Fruit fly (Drosophila melanogaster): Measurements from ENCODE around the gene CG15365.

The CG15365 gene

DNA sequence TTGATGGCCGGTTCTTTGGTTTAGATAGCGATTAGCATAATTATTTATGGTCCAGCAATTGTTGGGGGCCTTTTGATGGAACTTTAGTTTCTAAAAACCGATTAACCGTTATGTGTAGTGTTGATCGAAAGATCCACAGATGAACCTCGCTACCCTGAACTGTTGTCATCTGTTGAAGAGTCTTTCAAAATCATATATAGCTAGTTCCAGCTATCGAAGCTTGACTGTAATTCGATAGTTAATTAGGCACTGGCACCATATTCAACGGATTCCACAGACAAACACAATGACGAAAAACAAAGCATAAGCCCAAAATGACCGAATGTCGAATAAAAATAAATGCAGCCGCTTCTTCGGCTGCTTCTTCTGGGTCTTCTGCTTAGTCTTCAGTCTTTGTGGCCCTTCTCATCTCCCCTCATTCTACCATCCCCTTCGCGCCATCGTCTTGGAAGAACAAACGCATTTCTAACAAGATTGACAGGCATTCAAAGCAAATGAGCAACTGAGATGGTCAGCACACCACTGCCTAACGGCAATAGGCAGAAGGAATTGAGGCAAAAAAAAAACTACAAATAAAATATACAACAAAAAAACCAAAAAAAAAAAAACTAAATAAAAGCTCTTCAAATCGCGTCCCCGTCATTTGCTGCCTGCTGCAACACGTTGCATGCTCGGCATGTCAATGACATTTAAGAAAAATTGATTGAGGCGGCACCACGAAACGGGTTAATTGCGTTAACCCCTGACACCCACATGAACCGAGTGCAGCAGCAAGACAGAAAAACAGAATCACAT lies 23.9 kb downstream of the CG15365 start:
- TF ChIP-seq psq (optimal IDR thresholded peaks at IDR 0.05) = no peak
- no peak for TF ChIP-seq h (optimal IDR thresholded peaks at IDR 0.05)
- no peak for TF ChIP-seq Sin3A (optimal IDR thresholded peaks at IDR 0.05)
- no peak for TF ChIP-seq insv (optimal IDR thresholded peaks at IDR 0.05)
- TF ChIP-seq ttk (optimal IDR thresholded peaks at IDR 0.05) = no peak
- TF ChIP-seq Myc (optimal IDR thresholded peaks at IDR 0.05) = no peak

DNA sequence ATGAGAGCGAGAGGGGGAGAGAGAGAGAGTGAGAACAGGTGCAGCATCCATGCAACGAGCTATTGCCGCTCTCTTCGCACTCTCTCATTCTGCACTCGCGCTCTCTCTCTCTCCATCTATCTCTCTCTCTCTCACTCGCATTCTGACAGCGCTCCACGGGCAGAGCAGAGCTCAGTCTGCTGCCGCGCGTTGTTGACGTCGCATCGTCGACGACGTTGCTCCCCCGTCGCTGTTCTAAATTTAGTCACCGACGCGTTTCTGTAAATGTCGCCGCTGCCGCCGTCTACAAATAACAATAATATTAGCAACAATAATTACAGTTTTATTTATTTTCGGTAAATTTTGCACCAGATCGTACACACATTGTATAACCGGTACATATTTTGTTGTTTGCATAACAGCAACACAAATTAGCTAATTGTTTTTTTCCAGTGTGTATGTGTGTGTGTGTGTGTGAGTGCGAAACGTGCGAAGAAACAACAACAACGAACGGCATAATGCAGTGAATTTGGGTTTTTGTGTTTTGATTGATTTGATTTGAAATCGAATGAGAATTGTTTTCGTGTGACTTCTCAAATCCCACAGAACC lies 25.2 kb downstream of the CG15365 start:
- no peak for TF ChIP-seq Myc (optimal IDR thresholded peaks at IDR 0.05)
- TF ChIP-seq psq (optimal IDR thresholded peaks at IDR 0.05) = no peak
- no peak for TF ChIP-seq Sin3A (optimal IDR thresholded peaks at IDR 0.05)
- no peak for TF ChIP-seq ttk (optimal IDR thresholded peaks at IDR 0.05)
- no peak for TF ChIP-seq insv (optimal IDR thresholded peaks at IDR 0.05)
- TF ChIP-seq h (optimal IDR thresholded peaks at IDR 0.05) = no peak

DNA sequence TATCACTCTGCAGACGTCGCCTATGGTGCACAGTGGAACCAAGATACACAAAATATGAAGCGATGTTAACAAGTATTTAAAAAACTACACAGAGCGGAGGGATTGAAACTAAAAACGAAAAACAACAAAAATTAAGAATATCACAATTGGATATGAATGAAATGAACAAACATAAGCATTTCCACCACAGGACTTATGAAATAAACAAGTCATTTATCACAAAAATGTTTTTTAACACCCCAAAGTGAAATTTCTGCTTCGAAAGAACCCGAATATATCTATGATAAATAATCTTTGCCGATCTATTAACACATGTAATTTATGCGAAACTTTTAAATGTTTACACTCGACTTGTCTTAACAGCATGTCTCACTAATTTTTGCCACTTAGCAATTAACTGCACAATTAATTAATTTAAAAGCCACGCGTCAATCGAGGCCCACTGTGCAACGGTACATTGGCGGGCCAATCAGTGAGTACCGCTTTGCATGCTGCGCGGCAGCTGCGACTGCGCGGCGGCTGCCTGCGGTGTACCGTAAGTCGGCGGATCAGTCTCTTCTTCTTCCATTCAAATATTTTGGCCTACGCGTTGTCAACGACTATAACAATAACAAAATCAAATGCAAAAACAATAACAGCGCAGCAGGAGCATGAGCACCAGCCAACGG lies 25.9 kb downstream of the CG15365 start:
- TF ChIP-seq h (optimal IDR thresholded peaks at IDR 0.05) (no peak), psq (optimal IDR thresholded peaks at IDR 0.05) (no peak), Sin3A (optimal IDR thresholded peaks at IDR 0.05) (no peak), Myc (optimal IDR thresholded peaks at IDR 0.05) (no peak), ttk (optimal IDR thresholded peaks at IDR 0.05) (no peak), insv (optimal IDR thresholded peaks at IDR 0.05) (no peak)

DNA sequence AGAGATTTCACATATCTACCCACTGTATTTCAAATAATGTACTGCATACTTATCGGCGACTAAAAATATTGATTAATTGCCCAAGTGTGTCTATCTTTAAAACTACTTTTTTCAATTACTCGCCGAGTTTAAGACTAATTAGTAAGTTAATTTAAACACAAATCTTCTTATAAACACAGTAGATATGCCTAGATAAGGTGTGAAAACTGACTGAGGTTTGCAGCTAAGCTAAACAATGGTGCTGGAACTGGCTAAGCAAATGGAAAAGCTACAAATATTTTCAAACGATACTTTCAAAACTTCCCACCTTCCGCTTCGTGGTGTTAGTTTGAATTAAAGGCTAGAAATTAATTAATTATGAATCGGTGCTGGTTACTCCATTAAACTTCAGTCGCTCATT lies 26.9 kb downstream of the CG15365 start:
- TF ChIP-seq ttk (optimal IDR thresholded peaks at IDR 0.05) (no peak), Myc (optimal IDR thresholded peaks at IDR 0.05) (no peak), psq (optimal IDR thresholded peaks at IDR 0.05) (no peak), insv (optimal IDR thresholded peaks at IDR 0.05) (no peak), h (optimal IDR thresholded peaks at IDR 0.05) (no peak), Sin3A (optimal IDR thresholded peaks at IDR 0.05) (no peak)

DNA sequence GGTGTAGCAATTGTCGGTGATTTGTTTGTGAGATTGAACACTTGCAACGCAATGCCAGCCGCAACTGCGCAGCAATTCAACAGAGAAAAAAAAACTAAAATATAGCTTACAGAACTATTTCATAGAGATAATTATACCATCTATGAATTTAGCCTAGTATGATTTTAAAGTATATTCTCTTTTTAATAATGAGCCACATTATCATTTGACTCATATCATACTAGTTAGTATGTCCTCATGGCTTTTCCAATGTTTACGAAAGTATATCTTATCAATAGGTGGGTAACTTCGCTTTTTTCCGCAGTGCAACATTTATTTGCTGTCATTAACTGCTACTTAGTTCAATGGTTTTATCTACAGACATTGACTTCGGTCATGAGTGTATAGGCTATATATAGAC lies 29.0 kb downstream of the CG15365 start:
- TF ChIP-seq ttk (optimal IDR thresholded peaks at IDR 0.05) (no peak), Sin3A (optimal IDR thresholded peaks at IDR 0.05) (no peak), psq (optimal IDR thresholded peaks at IDR 0.05) (no peak), insv (optimal IDR thresholded peaks at IDR 0.05) (no peak), h (optimal IDR thresholded peaks at IDR 0.05) (no peak), Myc (optimal IDR thresholded peaks at IDR 0.05) (no peak)

DNA sequence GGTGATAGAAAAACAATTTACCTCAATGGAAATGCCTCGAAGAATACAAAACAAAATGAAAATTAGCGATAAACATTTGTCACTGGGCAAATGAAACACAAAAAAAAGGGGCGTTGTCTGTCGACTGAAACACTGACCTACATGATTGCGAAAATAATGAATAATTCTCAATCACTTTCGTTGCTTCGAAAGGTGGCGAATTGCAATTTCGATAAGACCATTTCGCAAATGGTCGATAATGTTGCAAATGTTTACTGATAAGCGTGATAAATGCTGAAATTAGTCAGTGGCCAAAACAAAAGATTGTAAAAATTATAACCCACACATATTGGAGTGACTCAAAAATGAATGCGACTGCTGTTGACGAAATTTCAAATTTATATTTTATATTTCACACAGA lies 31.7 kb downstream of the CG15365 start:
- TF ChIP-seq ttk (optimal IDR thresholded peaks at IDR 0.05) = no peak
- TF ChIP-seq h (optimal IDR thresholded peaks at IDR 0.05) = no peak
- no peak for TF ChIP-seq psq (optimal IDR thresholded peaks at IDR 0.05)
- no peak for TF ChIP-seq Sin3A (optimal IDR thresholded peaks at IDR 0.05)
- no peak for TF ChIP-seq Myc (optimal IDR thresholded peaks at IDR 0.05)
- TF ChIP-seq insv (optimal IDR thresholded peaks at IDR 0.05) = no peak

DNA sequence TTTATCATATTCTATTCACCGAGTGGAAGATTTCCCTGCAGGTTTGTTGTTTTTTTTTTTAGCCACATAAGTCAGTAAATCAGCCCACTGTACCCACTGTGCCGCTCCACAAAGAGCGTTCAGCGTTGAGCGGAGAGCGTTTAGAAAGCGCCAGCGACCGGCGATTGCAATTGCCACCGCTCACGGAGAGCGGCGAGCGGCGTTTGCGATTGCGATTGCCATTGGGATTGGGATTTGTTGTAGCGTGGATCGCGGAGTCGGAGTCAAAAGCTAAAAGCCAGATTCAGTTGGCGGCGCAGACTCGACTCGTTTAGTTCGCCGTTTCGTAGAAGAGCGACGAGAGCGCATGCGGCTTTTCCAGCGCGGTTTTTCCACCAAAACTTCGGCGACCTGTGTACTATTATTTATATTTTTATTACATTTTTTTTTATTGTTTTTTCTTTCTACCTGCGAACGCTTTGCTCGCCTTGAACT lies 37.8 kb downstream of the CG15365 start, which contains the start of gene Nost:
Gene Nost (plus strand): TSS at position 306 of the 474 bp plus-strand sequence.
- TF ChIP-seq ttk (optimal IDR thresholded peaks at IDR 0.05) = no peak
- no peak for TF ChIP-seq h (optimal IDR thresholded peaks at IDR 0.05)

DNA sequence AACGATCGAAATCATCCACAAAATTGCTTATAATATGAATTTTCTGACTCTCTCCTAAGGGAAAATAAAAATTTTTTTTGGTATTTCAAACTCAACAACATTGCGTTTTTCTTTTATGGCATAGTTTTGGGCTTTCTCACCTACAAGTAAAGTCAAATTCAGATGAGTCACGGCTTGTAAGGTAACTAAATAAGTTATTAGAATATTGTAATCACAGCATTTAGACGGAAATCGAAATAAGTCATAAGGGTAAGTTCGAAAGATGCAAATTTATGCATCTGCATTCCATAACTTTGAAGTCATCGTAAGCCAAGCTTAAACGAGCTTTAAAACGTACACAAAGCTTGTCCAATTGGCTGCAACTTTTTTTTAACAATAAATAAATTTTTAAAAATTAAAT lies 38.4 kb downstream of the CG15365 start:
- TF ChIP-seq h (optimal IDR thresholded peaks at IDR 0.05) (no peak), Myc (optimal IDR thresholded peaks at IDR 0.05) (no peak), insv (optimal IDR thresholded peaks at IDR 0.05) (no peak), Sin3A (optimal IDR thresholded peaks at IDR 0.05) (no peak), psq (optimal IDR thresholded peaks at IDR 0.05) (no peak), ttk (optimal IDR thresholded peaks at IDR 0.05) (no peak)

DNA sequence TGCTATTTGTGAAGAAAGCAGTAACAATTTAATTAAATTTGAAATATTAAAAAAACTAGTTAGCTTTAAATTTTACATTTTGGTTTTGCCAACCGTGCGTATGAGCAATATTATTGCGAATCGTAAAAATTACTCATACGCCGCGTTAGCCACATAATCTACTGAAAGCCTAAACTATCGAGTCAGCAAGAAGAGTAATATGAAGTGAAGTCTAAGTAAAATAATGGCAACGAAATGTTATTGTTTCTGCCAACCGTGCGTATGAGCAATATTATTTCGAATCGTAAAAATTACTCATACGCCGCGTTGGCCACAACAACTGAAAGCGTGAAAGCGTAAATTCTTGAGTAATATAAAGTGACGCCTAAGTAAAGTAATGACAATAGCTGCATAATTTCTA lies 47.7 kb downstream of the CG15365 start:
- no peak for TF ChIP-seq psq (optimal IDR thresholded peaks at IDR 0.05)
- TF ChIP-seq Myc (optimal IDR thresholded peaks at IDR 0.05) = no peak
- TF ChIP-seq ttk (optimal IDR thresholded peaks at IDR 0.05) = no peak
- TF ChIP-seq h (optimal IDR thresholded peaks at IDR 0.05) = no peak
- no peak for TF ChIP-seq Sin3A (optimal IDR thresholded peaks at IDR 0.05)
- no peak for TF ChIP-seq insv (optimal IDR thresholded peaks at IDR 0.05)

DNA sequence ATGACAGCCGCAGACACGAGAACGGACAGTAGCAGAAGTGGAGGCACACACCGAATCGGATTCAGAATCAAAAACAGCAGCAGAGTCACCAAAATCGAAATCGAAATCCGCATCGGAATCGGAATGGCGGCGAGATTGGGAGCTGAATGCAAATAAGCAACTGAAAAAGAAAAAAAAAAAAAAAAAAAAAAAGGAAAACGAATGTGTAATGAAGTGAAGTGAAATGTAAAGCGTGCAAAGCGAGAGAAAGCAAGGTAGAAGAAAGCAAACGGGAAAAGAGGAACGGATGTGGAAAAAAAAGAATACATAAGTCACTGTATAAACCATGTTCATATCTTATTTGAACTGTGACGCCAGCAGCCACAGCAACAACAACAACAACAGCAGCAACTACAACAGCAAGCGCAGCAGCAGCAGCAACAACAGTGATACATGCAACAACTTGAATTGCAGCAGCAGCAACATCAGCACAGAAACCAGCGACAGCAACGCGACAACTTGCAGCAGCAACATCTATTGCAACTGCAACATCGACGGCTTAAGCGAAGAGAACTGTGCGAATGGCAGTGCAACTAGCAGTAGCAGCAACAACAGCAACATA lies 54.3 kb downstream of the CG15365 start:
- TF ChIP-seq Myc (optimal IDR thresholded peaks at IDR 0.05) (no peak), insv (optimal IDR thresholded peaks at IDR 0.05) (no peak), Sin3A (optimal IDR thresholded peaks at IDR 0.05) (no peak), h (optimal IDR thresholded peaks at IDR 0.05) (no peak), ttk (optimal IDR thresholded peaks at IDR 0.05) (no peak), psq (optimal IDR thresholded peaks at IDR 0.05) (no peak)

DNA sequence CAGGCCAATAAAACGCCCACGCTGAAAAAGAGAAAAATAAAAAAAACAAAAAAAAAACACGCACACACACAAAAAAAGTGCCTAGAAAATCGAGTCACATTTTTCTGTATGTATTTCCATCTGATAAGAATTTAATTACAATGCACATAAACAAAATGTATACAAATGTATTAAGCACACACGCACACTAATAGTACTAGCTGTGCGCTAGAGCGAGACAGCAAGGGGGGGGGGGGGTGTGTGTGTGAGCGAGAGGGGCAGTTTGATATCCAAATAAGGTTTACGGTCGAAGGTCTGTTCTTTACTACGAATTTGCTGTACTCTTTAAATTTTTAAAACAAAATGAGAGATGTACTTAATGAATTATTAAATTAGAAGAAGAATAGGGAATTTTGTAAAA lies 55.1 kb downstream of the CG15365 start:
- TF ChIP-seq h (optimal IDR thresholded peaks at IDR 0.05) = no peak
- no peak for TF ChIP-seq psq (optimal IDR thresholded peaks at IDR 0.05)
- no peak for TF ChIP-seq insv (optimal IDR thresholded peaks at IDR 0.05)
- TF ChIP-seq ttk (optimal IDR thresholded peaks at IDR 0.05) = no peak
- TF ChIP-seq Myc (optimal IDR thresholded peaks at IDR 0.05) = no peak

DNA sequence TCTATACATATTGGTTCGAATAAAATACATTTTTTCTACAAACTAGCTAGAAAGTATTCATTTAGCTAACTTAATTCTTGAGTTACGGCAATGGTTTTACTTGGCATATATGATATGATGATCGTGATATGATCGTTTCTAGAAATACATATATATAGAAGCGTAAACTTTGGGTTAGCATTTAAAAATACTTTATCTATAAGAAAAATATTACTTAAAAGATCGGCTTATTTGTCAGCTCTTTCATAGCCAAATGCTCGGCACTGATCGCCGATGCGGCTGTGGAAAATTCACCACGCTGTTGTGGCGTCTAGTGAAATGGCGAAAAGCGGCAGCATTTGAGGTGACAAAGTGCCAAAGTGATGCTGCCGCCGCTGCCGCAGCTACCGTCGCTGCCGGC lies 60.6 kb downstream of the CG15365 start:
- TF ChIP-seq Sin3A (optimal IDR thresholded peaks at IDR 0.05) = no peak
- TF ChIP-seq insv (optimal IDR thresholded peaks at IDR 0.05) = no peak
- no peak for TF ChIP-seq psq (optimal IDR thresholded peaks at IDR 0.05)
- TF ChIP-seq ttk (optimal IDR thresholded peaks at IDR 0.05) = no peak
- no peak for TF ChIP-seq h (optimal IDR thresholded peaks at IDR 0.05)
- TF ChIP-seq Myc (optimal IDR thresholded peaks at IDR 0.05) = no peak

All from Kc167 (cell line).